Worm (Caenorhabditis elegans) whole organism, L3 larva: Measurements from ENCODE around the gene chil-24.

Experiments used
- ZK546.5 ChIP-seq: sonication (generic microtip); optimal IDR thresholded peaks from 2 replicates; lab custom pipeline; 2017; ENCODE audit warnings: missing biosample characterization, missing genetic modification characterization
- ama-1 ChIP-seq: fragments of 150-350 bp; optimal IDR thresholded peaks from 2 replicates; lab custom pipeline; 2018
- ceh-16 ChIP-seq: sonication (generic microtip); optimal IDR thresholded peaks from 2 replicates; lab custom pipeline; 2017; ENCODE audit warnings: missing biosample characterization, missing genetic modification characterization
- ceh-28 ChIP-seq: fragments of 150-350 bp; optimal IDR thresholded peaks from 2 replicates; lab custom pipeline; 2014; ENCODE audit warnings: missing biosample characterization, missing genetic modification reagents, missing genetic modification characterization
- ceh-82 ChIP-seq: fragments of 150-350 bp; optimal IDR thresholded peaks from 2 replicates; lab custom pipeline; 2014; ENCODE audit warnings: missing biosample characterization, missing genetic modification characterization
- ceh-9 ChIP-seq: sonication (generic microtip); optimal IDR thresholded peaks from 2 replicates; lab custom pipeline; 2018; ENCODE audit warnings: missing biosample characterization, missing genetic modification characterization
- daf-12 ChIP-seq: fragments of 150-350 bp; optimal IDR thresholded peaks from 2 replicates; lab custom pipeline; 2014; ENCODE audit warnings: missing biosample characterization, missing genetic modification reagents, missing genetic modification characterization
- egl-27 ChIP-seq: sonication (generic microtip); optimal IDR thresholded peaks from 4 replicates; lab custom pipeline; 2017; ENCODE audit warnings: missing biosample characterization, missing genetic modification reagents, missing genetic modification characterization
- elt-1 ChIP-seq: fragments of 150-350 bp; optimal IDR thresholded peaks from 2 replicates; lab custom pipeline; 2014; ENCODE audit warnings: missing biosample characterization, missing genetic modification characterization
- elt-2 ChIP-seq: sonication (generic microtip); optimal IDR thresholded peaks from 2 replicates; lab custom pipeline; 2016; ENCODE audit warnings: missing genetic modification reagents, mild to moderate bottlenecking, missing genetic modification characterization, missing compliant biosample characterization
- elt-3 ChIP-seq, 3 experiments: fragments of 150-350 bp in 1 of 3; sonication (generic microtip) in 2 of 3; optimal IDR thresholded peaks; 2 replicates in 2 of 3; 4 replicates in 1 of 3; lab custom pipeline; 2014 to 2017; ENCODE audit warnings: missing biosample characterization in 3 of 3, missing genetic modification characterization in 3 of 3
- eor-1 ChIP-seq, 2 experiments: fragments of 150-350 bp; optimal IDR thresholded peaks; 2 replicates each; lab custom pipeline; 2014 to 2018; ENCODE audit warnings: missing biosample characterization in 2 of 2, missing genetic modification characterization in 2 of 2
- fkh-2 ChIP-seq: fragments of 150-350 bp; optimal IDR thresholded peaks from 2 replicates; lab custom pipeline; 2014; ENCODE audit warnings: missing biosample characterization, missing genetic modification reagents, missing genetic modification characterization
- fos-1 ChIP-seq: fragments of 150-350 bp; optimal IDR thresholded peaks from 2 replicates; lab custom pipeline; 2014; ENCODE audit warnings: missing biosample characterization, missing genetic modification characterization
- hmg-11 ChIP-seq: sonication (generic microtip); optimal IDR thresholded peaks from 2 replicates; lab custom pipeline; 2016; ENCODE audit warnings: missing genetic modification characterization, missing compliant biosample characterization
- jun-1 ChIP-seq: fragments of 150-350 bp; optimal IDR thresholded peaks from 2 replicates; lab custom pipeline; 2014; ENCODE audit warnings: missing biosample characterization, missing genetic modification reagents, missing genetic modification characterization
- lin-15B ChIP-seq: fragments of 150-350 bp; optimal IDR thresholded peaks from 2 replicates; lab custom pipeline; 2014; ENCODE audit warnings: missing biosample characterization, missing genetic modification characterization
- mml-1 ChIP-seq: fragments of 150-350 bp; sonication (generic microtip); optimal IDR thresholded peaks from 3 replicates; lab custom pipeline; 2014; ENCODE audit warnings: missing biosample characterization, missing genetic modification characterization
- nfya-1 ChIP-seq: sonication (generic microtip); optimal IDR thresholded peaks from 2 replicates; lab custom pipeline; 2017; ENCODE audit warnings: missing genetic modification characterization, mild to moderate bottlenecking, missing compliant biosample characterization, antibody characterized with exemption, moderate library complexity; ENCODE audit not compliant: insufficient read depth
- nhr-11 ChIP-seq: fragments of 150-350 bp; optimal IDR thresholded peaks from 2 replicates; lab custom pipeline; 2014; ENCODE audit warnings: missing biosample characterization, missing genetic modification characterization
- nhr-12 ChIP-seq: fragments of 150-350 bp; optimal IDR thresholded peaks from 2 replicates; lab custom pipeline; 2014; ENCODE audit warnings: missing biosample characterization, missing genetic modification characterization
- nhr-23 ChIP-seq: fragments of 150-350 bp; optimal IDR thresholded peaks from 2 replicates; lab custom pipeline; 2014; ENCODE audit warnings: missing biosample characterization, missing genetic modification reagents, missing genetic modification characterization
- nhr-237 ChIP-seq: fragments of 150-350 bp; optimal IDR thresholded peaks from 2 replicates; lab custom pipeline; 2014; ENCODE audit warnings: missing biosample characterization, missing genetic modification characterization
- nhr-25 ChIP-seq: sonication (generic microtip); optimal IDR thresholded peaks from 2 replicates; lab custom pipeline; 2017; ENCODE audit warnings: missing biosample characterization, missing genetic modification characterization
- nhr-67 ChIP-seq: fragments of 150-350 bp; optimal IDR thresholded peaks from 2 replicates; lab custom pipeline; 2014; ENCODE audit warnings: missing biosample characterization, missing genetic modification characterization
- nhr-77 ChIP-seq: fragments of 150-350 bp; optimal IDR thresholded peaks from 2 replicates; lab custom pipeline; 2014; ENCODE audit warnings: missing biosample characterization, missing genetic modification characterization
- pha-4 ChIP-seq: fragments of 150-350 bp; optimal IDR thresholded peaks from 2 replicates; lab custom pipeline; 2014; ENCODE audit warnings: missing biosample characterization, missing genetic modification reagents, missing genetic modification characterization
- pqm-1 ChIP-seq: fragments of 150-350 bp; optimal IDR thresholded peaks from 2 replicates; lab custom pipeline; 2017; ENCODE audit warnings: missing biosample characterization, missing genetic modification characterization, inconsistent platforms
- sea-2 ChIP-seq: fragments of 150-350 bp; sonication (generic microtip); optimal IDR thresholded peaks from 4 replicates; lab custom pipeline; 2014; ENCODE audit warnings: missing biosample characterization, missing genetic modification reagents, missing genetic modification characterization
- snpc-4 ChIP-seq: fragments of 150-350 bp; optimal IDR thresholded peaks from 2 replicates; lab custom pipeline; 2014; ENCODE audit warnings: missing biosample characterization, missing genetic modification characterization
- unc-39 ChIP-seq: sonication (generic microtip); optimal IDR thresholded peaks from 4 replicates; lab custom pipeline; 2017; ENCODE audit warnings: missing biosample characterization, missing genetic modification characterization
- unc-62 ChIP-seq: fragments of 150-350 bp; sonication (generic microtip); optimal IDR thresholded peaks from 4 replicates; lab custom pipeline; 2014; ENCODE audit warnings: missing biosample characterization, missing genetic modification reagents, missing genetic modification characterization
- zag-1 ChIP-seq: fragments of 150-350 bp; optimal IDR thresholded peaks from 2 replicates; lab custom pipeline; 2014; ENCODE audit warnings: missing biosample characterization, missing genetic modification characterization
- ztf-11 ChIP-seq: fragments of 150-350 bp; optimal IDR thresholded peaks from 2 replicates; lab custom pipeline; 2014; ENCODE audit warnings: missing biosample characterization, missing genetic modification characterization
- ztf-4 ChIP-seq: fragments of 150-350 bp; optimal IDR thresholded peaks from 2 replicates; lab custom pipeline; 2014; ENCODE audit warnings: missing biosample characterization, missing genetic modification characterization

The chil-24 gene

ce11 chrII:3108101-3108500 is 20.9 kb upstream of the chil-24 start:
- TF ChIP-seq nhr-77 (tag; lab: Kevin White, UChicago) (no peak), nhr-23 (tag; lab: Kevin White, UChicago) (no peak), unc-62 (GFP tag; lab: Kevin White, UChicago) (no peak), lin-15B (tag; lab: Kevin White, UChicago) (no peak), nfya-1 (tag; lab: Kevin White, UChicago) (no peak), jun-1 (tag; lab: Kevin White, UChicago) (no peak), nhr-12 (tag; lab: Kevin White, UChicago) (no peak), hmg-11 (no peak), elt-3 (tag; optimal IDR thresholded peaks at IDR 0.05; lab: Kevin White, UChicago) (no peak), unc-39 (tag; lab: Kevin White, UChicago) (no peak), snpc-4 (no peak), sea-2 (GFP tag; lab: Kevin White, UChicago) (no peak), zag-1 (tag; lab: Kevin White, UChicago) (no peak)

ce11 chrII:3109533-3109932 is 19.4 kb upstream of the chil-24 start:
- TF ChIP-seq zag-1 (tag; lab: Kevin White, UChicago) (no peak), ztf-11 (no peak), eor-1 (tag; optimal IDR thresholded peaks at IDR 0.05; lab: Kevin White, UChicago) (no peak), ceh-9 (tag; lab: Kevin White, UChicago) (no peak)
- TF ChIP-seq, all 47 proteins: peak for 0

DNA sequence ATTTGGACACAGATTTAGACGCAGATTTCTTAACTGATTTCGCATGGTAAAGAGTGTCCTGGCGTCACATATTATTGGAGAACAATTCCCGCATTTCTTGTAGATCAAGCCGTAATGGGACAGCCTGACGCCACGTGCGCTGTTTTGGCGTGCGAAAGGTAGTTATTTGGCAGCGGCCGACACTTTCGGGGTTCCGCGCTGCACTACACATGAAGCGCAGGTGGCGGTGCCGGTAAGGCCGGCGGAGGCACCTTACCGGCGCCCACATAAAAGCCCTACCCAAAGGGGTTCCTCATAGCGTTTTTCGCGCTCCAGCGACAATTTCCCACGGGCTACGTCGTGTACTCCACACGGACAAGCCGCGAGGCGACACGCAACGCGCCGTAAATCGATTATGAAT is 18.9 kb upstream of the chil-24 start:
- TF ChIP-seq unc-39 (tag; lab: Kevin White, UChicago) (no peak), pha-4 (tag; lab: Kevin White, UChicago) (no peak), fos-1 (tag; lab: Kevin White, UChicago) (no peak), ztf-11 (no peak), ceh-16 (tag; lab: Kevin White, UChicago) (no peak), daf-12 (tag; lab: Kevin White, UChicago) (no peak), nhr-237 (tag; lab: Kevin White, UChicago) (no peak), nhr-25 (no peak), ceh-28 (tag; lab: Kevin White, UChicago) (no peak), egl-27 (tag; lab: Kevin White, UChicago) (no peak), ZK546.5 (tag; lab: Kevin White, UChicago) (no peak), elt-2 (tag; lab: Kevin White, UChicago) (no peak), sea-2 (GFP tag; lab: Kevin White, UChicago) (no peak)

DNA sequence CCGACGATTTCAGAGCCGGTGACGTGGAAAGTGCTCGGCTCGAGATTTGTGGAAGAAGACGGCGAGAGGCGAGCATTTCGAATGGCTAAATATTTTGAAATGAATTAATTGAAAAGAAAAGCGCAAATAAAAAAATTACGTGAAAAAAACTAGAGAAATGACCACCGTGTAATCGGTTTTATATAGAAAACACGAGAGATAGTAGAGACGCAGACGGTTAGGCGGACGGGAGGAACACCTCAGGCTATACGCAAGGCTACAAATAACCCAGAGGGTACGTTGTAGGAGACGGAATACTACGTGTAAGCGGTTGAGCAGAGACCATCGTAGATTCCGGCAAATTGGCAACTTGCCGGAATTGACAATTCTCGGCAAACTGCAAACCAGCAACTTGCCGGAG is 17.8 kb upstream of the chil-24 start, which contains the start of gene Y25C1A.13:
Gene Y25C1A.13 (minus strand): TSS at position 101 of the 400 bp plus-strand sequence.
- TF ChIP-seq fos-1 (tag; lab: Kevin White, UChicago) (no peak), elt-2 (tag; lab: Kevin White, UChicago) (peak; percentile 1), nhr-11 (tag; lab: Kevin White, UChicago) (no peak), ceh-16 (tag; lab: Kevin White, UChicago) (no peak), nhr-12 (tag; lab: Kevin White, UChicago) (no peak)

DNA sequence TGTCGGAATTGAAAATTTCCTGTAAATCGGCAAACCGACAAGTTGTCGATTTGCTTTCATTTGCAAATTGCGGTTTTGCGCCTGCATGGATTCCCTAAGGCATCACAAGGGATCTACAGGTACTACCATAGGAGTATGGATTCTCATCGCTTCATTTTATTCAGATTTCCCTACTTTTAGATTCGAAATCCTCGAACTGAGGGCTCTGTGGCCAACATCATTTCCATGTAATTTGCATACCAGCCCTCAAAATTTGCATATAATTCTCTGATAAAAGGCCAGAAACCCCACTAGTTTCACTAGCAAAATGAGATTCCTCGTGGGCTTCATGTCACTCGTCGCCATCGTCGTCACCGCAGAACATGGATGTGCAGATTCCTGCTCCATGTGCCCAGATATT is 16.6 kb upstream of the chil-24 start, which contains the start of gene Y25C1A.2:
Gene Y25C1A.2 (plus strand): TSS at position 301 of the 400 bp plus-strand sequence.
- TF ChIP-seq fkh-2 (tag; lab: Kevin White, UChicago) (no peak), jun-1 (tag; lab: Kevin White, UChicago) (no peak), ztf-4 (tag; lab: Kevin White, UChicago) (no peak), nhr-67 (tag; lab: Kevin White, UChicago) (no peak), mml-1 (no peak), nhr-11 (tag; lab: Kevin White, UChicago) (no peak), egl-27 (tag; lab: Kevin White, UChicago) (no peak), daf-12 (tag; lab: Kevin White, UChicago) (no peak), pqm-1 (tag; lab: Kevin White, UChicago) (no peak), ceh-82 (tag; lab: Kevin White, UChicago) (no peak), nhr-237 (tag; lab: Kevin White, UChicago) (no peak), hmg-11 (no peak), zag-1 (tag; lab: Kevin White, UChicago) (no peak), elt-1 (tag; lab: Kevin White, UChicago) (no peak), nhr-77 (tag; lab: Kevin White, UChicago) (no peak), ama-1 (lab: Kevin White, UChicago) (no peak)
- TF ChIP-seq, all 47 proteins: peak for 0
